Worm (Caenorhabditis elegans): ENCODE data around the gene egl-44.

Gene egl-44

DNA sequence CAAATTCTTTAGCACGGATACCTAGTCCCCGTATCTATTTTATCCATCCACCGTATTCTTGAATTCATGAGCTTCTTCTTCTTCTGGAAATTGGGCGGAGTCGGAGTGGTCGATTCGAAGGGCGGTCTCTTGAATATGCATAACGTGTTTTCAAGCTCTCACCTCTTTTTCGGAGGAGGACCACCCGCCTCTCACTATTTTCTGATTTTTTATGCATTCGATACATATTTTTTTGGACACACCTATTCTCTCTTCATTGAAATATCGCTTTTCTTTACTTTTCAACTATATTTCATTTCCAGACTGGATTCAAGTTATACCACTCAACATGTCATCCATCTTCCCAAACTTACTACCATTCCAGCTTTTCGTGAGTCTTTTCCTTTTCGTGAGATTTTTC is at the start of gene egl-44:
egl-44 (plus strand) TSS at position 301 of the 400 bp plus-strand sequence.
- TF ChIP-seq him-1 (tag; optimal IDR thresholded peaks at IDR 0.05), result no peak
- TF ChIP-seq dao-5 (tag; optimal IDR thresholded peaks at IDR 0.05), result no peak
- TF ChIP-seq W03F9.2 (tag; optimal IDR thresholded peaks at IDR 0.05), result no peak

DNA sequence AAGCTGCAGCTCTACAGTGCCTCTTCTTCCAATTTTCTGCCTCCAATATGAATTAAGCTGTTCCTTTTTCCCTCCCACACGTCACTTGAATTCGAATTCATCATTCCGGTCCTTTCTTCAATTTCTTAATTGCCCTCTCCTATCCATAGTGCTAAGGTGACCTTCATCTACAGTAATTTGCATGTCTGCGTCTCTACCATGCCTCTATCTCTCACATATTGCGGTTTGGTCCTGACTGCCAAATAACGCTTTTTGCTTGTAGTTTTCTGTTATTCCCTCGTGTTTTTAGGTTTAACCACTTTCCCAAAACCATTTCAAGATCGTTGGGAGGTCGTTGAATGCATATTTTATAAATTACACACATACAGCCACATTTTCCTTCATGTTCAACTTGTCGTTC is 47.9 kb upstream of the egl-44 start:
- TF ChIP-seq him-1 (tag; optimal IDR thresholded peaks at IDR 0.05), result no peak
- TF ChIP-seq W03F9.2 (tag; optimal IDR thresholded peaks at IDR 0.05), result no peak
- TF ChIP-seq dao-5 (tag; optimal IDR thresholded peaks at IDR 0.05), result no peak

DNA sequence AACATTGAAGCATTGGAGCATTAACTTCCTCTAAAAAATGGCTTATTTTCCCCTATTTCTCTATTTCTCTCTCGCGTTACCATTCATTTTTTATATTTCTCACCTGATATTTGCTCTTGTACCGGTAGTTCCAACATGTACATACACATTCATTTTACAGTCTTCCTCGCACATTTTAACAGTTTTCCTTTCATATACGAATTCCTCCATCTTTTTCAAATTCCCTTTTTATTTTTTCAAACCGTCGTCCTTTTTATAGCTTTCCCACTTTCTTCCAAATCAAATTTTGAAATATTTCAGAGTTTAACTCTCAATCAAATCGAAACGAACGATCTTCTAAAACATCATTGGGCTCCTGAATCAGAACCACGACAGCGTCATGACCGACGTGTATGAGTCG is 44.4 kb upstream of the egl-44 start, which contains the start of gene rfip-1:
rfip-1 (plus strand) TSS at position 301 of the 400 bp plus-strand sequence.
- TF ChIP-seq dao-5 (tag; optimal IDR thresholded peaks at IDR 0.05), result no peak

DNA sequence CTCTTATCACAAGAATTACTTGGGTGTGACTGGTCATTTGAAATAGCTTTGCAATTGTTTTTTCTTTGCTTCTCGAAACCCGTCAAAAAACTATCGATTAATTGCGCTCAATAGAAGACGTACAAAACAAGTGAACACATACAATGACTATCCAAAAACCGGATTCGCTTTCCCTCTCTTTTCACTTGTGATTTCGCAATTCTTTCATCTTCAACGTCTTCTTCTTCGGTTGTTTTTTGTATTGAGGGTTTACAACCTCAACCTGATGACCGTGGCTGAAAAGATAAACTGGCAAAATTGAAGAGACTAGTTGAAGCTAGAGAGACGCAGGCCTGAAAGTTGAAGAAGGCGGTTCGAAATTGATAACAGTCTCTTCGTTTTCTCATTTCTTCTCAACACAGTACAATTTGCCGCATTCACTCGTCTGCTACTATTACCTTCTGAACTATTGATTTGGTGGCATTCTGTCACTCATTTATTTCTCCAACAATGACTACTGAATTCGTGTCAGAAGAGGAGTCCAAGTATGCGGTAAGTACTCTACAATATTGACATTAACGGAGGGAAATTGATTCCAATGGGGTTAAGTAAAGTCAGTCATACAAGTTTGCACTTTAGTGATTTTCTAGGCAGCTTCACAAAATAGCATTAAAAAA is 42.5 kb upstream of the egl-44 start:
- TF ChIP-seq W03F9.2 (tag; optimal IDR thresholded peaks at IDR 0.05), result no peak
- TF ChIP-seq dao-5 (tag; optimal IDR thresholded peaks at IDR 0.05), result no peak
- no peak for TF ChIP-seq him-1 (tag; optimal IDR thresholded peaks at IDR 0.05)

DNA sequence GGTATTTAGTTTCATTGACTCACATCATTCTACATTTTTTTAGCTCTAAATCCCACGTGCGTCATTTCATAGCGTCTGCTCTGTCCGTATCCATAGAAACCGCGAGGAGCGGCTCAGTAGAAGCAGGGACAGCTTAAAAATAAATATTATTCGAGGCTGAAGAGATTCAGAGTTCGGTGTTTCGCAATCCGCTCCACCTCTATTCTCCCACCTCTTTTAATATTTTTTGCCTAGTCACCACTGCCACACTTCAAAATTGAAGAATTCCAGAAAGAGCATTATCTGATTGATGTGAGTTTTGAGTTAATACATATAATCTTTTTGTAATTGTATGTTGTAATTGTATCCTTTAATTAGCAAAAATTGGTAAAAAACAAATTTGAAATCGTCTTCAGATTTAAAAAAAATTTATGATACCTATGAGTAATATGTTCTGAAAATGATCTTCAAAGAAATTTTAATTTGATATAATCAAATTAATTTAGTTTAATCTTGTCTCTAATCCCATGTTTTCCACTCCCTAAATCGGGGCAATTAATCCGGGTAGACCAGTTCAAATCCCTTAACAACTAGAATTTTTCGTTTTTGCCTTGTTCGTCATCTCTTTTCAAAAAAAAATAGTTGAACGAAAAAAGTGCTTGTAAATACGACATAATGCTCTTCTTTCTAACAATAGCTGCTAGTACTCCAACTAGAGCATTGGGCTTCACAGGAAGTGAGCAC is 39.0 kb upstream of the egl-44 start:
- no peak for TF ChIP-seq dao-5 (tag; optimal IDR thresholded peaks at IDR 0.05)
- no peak for TF ChIP-seq W03F9.2 (tag; optimal IDR thresholded peaks at IDR 0.05)
- TF ChIP-seq him-1 (tag; optimal IDR thresholded peaks at IDR 0.05), result no peak

DNA sequence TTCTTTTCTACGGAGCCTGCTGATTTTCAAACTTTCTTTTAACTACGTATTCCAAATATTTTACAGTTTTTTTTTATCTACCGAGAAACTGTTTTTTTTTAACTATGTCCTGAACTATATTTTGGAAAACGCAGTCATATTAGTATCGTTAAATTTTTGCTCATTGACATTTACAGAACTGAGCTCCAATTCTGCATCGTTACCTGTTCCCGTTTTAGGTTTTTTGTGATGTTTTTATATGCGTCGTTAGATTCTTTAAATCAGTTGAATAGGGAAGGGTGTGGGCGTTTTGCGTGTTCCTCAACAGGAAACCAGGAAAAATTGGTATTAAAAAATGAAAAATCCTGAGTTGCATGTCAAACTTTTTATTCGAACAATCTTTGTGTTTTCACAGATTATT is 35.8 kb upstream of the egl-44 start:
- no peak for TF ChIP-seq him-1 (tag; optimal IDR thresholded peaks at IDR 0.05)
- no peak for TF ChIP-seq dao-5 (tag; optimal IDR thresholded peaks at IDR 0.05)
- no peak for TF ChIP-seq W03F9.2 (tag; optimal IDR thresholded peaks at IDR 0.05)

DNA sequence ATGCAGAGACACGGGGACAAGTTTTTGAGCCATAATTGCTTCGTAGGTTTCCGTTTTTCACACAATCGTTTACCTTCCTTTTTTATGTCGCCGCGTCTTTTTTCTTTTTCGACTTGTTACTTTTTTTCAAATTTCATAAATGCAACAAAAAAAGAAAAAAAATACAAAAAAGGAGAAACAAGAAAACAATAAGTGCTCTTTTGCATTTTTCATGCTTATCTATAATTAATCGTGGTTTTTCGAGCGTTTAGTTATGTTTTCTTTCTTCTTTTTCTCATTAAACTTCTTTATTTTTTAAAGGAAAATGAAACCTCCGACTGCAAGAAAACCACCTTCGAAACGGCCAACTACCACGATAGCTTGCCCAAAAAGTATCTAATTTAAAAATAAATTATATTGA is 32.7 kb upstream of the egl-44 start, which contains the start of gene F59G1.4:
F59G1.4 (plus strand) TSS at position 301 of the 400 bp plus-strand sequence.
- TF ChIP-seq dao-5 (tag; optimal IDR thresholded peaks at IDR 0.05), result no peak
- TF ChIP-seq him-1 (tag; optimal IDR thresholded peaks at IDR 0.05), result no peak
- no peak for TF ChIP-seq W03F9.2 (tag; optimal IDR thresholded peaks at IDR 0.05)

DNA sequence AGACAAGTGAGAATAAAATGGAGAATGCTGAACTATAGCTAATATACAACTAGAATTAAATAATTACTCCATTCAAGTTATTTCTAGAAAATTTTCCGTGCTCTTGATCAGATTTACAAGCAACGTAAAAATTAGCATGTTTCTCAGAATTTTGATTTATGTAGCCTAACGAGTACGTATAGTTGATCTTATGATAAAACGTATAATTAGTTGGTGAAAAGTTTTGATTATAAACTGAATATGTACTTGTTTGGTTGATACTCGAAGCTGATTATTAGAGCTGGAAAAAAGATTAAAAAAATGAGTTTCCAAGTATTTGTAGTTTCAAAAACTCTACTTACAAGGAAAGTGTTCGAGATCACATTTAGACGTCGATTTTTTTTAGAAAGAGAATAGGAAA is 32.1 kb upstream of the egl-44 start:
- TF ChIP-seq him-1 (tag; optimal IDR thresholded peaks at IDR 0.05), result no peak
- no peak for TF ChIP-seq W03F9.2 (tag; optimal IDR thresholded peaks at IDR 0.05)
- no peak for TF ChIP-seq dao-5 (tag; optimal IDR thresholded peaks at IDR 0.05)

DNA sequence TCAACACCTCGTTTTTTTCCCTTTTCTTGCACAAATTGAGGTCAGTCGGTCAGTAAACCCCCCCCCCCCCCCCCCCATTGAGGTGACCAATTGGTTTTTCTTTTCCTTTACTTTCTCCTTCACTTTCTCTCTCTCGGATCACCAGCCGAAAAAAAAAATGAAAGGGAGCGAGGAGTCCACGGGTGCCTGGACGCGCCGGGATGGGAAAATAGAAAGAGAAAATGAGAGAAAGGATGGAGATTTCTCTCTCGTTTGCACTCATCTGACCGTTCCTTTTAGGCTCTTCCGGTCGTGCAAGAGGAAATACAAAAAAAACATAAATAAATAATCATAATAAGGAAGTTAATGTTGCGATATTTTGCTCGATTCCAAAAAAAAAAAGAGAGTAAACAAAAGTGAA is 29.5 kb upstream of the egl-44 start:
- no peak for TF ChIP-seq W03F9.2 (tag; optimal IDR thresholded peaks at IDR 0.05)
- no peak for TF ChIP-seq him-1 (tag; optimal IDR thresholded peaks at IDR 0.05)
- TF ChIP-seq dao-5 (tag; optimal IDR thresholded peaks at IDR 0.05), result no peak

DNA sequence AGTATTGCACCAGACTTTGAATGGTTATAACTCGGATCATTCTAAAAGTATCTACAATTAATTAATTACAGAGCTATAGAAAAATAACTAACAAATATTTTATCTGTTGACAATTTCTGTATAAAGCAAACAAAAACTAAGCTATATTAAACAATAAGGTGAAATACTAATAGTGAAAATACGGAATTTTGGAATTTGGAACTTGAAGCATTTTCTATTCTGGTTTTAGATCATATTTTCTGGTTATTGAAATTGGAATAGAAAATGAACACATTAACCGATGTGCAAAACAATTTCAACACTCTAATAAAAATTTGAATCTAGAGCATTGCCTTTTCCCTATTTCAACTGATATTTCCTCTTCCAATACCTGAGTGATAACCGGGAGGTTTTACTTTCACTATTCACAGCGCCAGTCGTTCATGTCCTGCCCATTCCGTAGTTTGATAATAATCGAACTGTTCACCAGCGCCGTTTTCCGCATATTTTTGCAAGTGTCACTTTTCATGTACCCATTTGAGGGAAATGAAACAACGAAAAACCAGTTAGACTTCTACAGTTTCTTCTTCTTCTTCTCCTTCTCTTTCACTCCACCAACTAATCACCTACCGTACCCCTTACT is 28.6 kb upstream of the egl-44 start:
- TF ChIP-seq W03F9.2 (tag; optimal IDR thresholded peaks at IDR 0.05) (peak; percentile 16), dao-5 (tag; optimal IDR thresholded peaks at IDR 0.05) (no peak)

DNA sequence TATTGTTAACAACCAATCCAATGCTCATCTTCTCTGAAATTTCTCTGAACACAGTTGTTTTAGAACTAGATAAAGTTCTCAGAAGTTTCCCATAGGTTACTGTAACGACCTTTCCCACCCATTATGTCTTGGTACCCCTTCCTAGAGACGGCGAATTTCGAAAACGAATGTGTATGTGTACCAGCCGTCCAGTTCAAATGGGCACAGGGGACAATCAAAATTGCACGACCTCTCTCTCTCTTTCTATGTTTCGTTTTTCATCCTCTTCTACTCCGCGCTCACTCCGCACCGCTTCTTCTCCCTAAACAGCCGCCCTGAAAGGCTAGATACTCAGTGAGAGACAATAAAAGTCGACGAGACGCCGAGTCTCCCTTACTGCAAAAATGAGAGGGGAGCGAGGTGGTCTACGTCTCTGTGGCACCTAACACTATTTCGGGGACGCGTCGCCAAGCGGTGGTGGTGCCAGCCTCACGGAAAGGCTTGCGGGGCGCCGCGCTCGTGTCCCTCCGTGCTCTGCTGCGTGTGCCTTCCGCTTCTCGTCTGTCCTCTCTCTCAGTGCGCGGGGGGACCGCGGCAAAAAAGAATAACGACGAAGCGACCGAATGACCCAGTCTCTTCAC is 27.1 kb upstream of the egl-44 start:
- TF ChIP-seq him-1 (tag; optimal IDR thresholded peaks at IDR 0.05) (no peak), dao-5 (tag; optimal IDR thresholded peaks at IDR 0.05) (no peak), W03F9.2 (tag; optimal IDR thresholded peaks at IDR 0.05) (no peak)

DNA sequence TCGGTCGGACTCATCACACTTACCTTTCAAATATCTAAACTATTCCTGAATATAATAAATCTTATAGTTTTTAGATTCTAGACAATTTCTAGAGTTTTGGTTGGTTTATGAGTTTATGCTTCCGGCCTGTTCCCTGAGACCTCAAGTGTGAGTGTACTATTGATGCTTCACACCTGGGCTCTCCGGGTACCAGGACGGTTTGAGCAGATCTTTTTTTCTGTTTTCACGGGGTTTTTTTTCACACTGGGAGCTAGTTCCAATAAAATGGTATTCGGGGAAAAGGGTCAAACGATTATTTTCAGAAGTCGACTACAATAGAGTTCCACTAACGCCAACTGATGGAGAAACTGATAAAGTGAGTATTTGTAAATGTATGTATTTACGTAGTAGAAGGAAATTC is 26.5 kb upstream of the egl-44 start:
- TF ChIP-seq dao-5 (tag; optimal IDR thresholded peaks at IDR 0.05) (no peak), him-1 (tag; optimal IDR thresholded peaks at IDR 0.05) (no peak), W03F9.2 (tag; optimal IDR thresholded peaks at IDR 0.05) (no peak)

DNA sequence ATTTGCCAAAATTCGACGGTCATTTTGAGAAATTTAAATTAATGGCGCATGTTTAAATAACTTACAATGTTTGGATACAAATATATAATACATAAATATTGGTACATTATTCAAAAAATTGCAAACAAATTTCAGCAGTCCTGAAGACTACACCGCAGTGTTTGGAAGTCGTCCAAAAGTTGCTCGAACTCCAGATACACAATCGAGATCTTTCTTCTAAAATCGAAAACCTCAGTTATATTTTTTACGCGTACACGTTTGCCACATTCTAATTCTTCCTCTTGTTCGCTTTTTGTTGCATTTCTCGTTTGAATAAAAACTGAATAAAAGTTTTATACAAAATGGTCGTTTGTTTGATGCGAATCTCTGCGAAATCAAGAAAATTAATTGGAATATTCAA is 24.4 kb upstream of the egl-44 start, which contains the start of gene tsp-18:
tsp-18 (plus strand) TSS at position 301 of the 400 bp plus-strand sequence.
- TF ChIP-seq W03F9.2 (tag; optimal IDR thresholded peaks at IDR 0.05), result no peak
- no peak for TF ChIP-seq him-1 (tag; optimal IDR thresholded peaks at IDR 0.05)
- TF ChIP-seq dao-5 (tag; optimal IDR thresholded peaks at IDR 0.05), result no peak

DNA sequence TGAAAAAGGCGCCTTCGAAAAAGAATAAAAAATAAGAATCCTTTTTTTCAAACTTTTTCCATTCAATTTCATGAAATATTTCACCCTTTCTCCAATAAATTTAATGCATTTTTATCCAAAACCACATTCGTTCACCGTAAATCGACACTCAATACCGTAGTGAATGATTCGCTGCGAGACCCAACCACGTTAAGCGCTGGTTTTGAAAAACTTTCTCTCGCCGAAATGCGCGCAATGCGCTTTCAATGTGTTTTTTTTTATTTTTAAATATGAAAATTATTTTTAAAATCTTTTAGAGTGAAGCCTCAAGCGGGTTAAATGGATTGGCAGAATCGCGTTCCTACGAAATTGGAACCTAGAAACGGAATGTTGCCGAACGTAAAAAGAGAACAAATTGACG is 22.3 kb upstream of the egl-44 start, which contains the start of gene F59G1.8:
F59G1.8 (plus strand) TSS at position 293 of the 400 bp plus-strand sequence.
- no peak for TF ChIP-seq him-1 (tag; optimal IDR thresholded peaks at IDR 0.05)
- no peak for TF ChIP-seq dao-5 (tag; optimal IDR thresholded peaks at IDR 0.05)
- no peak for TF ChIP-seq W03F9.2 (tag; optimal IDR thresholded peaks at IDR 0.05)

Measured in whole organism, L4/young adult.